Fruit fly (Drosophila melanogaster) whole organism, pupa: ENCODE measurements around the gene prage.

ENCODE experiments used
- D1 ChIP-seq: fragments of 200-800 bp; sonication (Bioruptor generic); optimal IDR thresholded peaks from 2 replicates; lab custom pipeline; 2018; ENCODE audit warnings: missing biosample characterization, mild to moderate bottlenecking, missing genetic modification characterization, moderate library complexity
- fd96Ca ChIP-seq: fragments of 200-800 bp; sonication (Bioruptor generic); IDR thresholded peaks from 3 replicates; pipeline ENCODE4 v1.3.6; 2022; ENCODE audit warnings: missing biosample characterization, missing genetic modification characterization

DNA sequence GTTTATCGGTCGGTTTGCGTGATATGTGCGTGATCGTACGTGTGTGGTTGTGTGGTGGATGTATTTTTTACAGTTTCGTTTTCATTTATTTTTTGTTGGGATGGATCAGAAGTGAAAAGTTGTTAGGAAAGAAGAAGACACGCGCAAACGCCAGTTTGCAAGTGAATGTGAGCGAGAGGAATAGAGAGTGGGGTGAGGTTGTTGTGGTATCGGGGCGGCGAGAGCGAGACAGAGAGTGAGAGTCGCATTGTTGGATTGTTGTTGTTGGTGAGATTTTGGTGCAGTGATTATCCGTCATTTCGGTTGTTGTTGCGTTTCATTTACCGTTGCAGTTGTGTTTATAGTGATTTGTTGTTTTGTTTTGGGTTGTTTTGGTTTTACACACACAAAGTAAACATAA lies 120.0 kb downstream of the prage start:
- TF ChIP-seq D1 (tag; lab: Kevin White, UChicago), result no peak
- TF ChIP-seq fd96Ca (GFP tag; lab: Robert Waterston, UW), result no peak
